Worm (Caenorhabditis elegans): Measurements from ENCODE around the gene klo-1.

ce11 chrIV:7791821-7792446, 43.9 kb upstream of the klo-1 start, which contains the start of gene C33H5.13:
- TF ChIP-seq sea-1 (GFP tag; conservative IDR thresholded peaks at IDR 0.05) (no peak), B0310.2 (tag; optimal IDR thresholded peaks at IDR 0.05) (no peak)

All from whole organism, early embryonic.